Worm (Caenorhabditis elegans): ENCODE measurements around the gene Y42G9A.1.
A peak's percentile ranks its signal among the peaks of the same experiment; 100 is the strongest.

The Y42G9A.1 gene

ce11 chrIII:6179062-6179461 lies 29.3 kb downstream of the Y42G9A.1 start (continued):
- TF ChIP-seq F44E2.7 (GFP tag; IDR thresholded peaks at IDR 0.05) (no peak), dmd-8 (GFP tag; IDR thresholded peaks at IDR 0.05) (no peak), zip-2 (tag; optimal IDR thresholded peaks at IDR 0.05) (no peak)

- no peak for TF ChIP-seq snpc-1.2 (GFP tag; IDR thresholded peaks at IDR 0.05)
- TF ChIP-seq tra-1 (GFP tag; IDR thresholded peaks at IDR 0.05), result 0 out of 2 replicates have a peak, but pooled peaks have one; percentile 20
- no peak for TF ChIP-seq daf-16 (GFP tag; optimal IDR thresholded peaks at IDR 0.05)
- TF ChIP-seq daf-16 (tag; optimal IDR thresholded peaks at IDR 0.05), result peak; percentile 72
- peak; percentile 82 for TF ChIP-seq php-3 (GFP tag; IDR thresholded peaks at IDR 0.05)
- TF ChIP-seq pqm-1 (tag; optimal IDR thresholded peaks at IDR 0.05), result peak; percentile 67
- peak; percentile 78 for TF ChIP-seq hlh-11 (tag; optimal IDR thresholded peaks at IDR 0.05)
- TF ChIP-seq dmd-6 (GFP tag; IDR thresholded peaks at IDR 0.05), result peak; percentile 78
- TF ChIP-seq nhr-28 (tag; optimal IDR thresholded peaks at IDR 0.05), result peak; percentile 56
- peak; percentile 4 for TF ChIP-seq mxl-3 (GFP tag; optimal IDR thresholded peaks at IDR 0.05)
- TF ChIP-seq daf-19 (GFP tag; conservative IDR thresholded peaks at IDR 0.05), result no peak
- peak; percentile 48; the same call in 1 of the 2 replicates for TF ChIP-seq lin-1 (GFP tag; IDR thresholded peaks at IDR 0.05)
- TF ChIP-seq zip-11 (GFP tag; IDR thresholded peaks at IDR 0.05), result no peak
- peak; percentile 20 for TF ChIP-seq nhr-77 (tag; optimal IDR thresholded peaks at IDR 0.05)
- TF ChIP-seq dve-1 (tag; optimal IDR thresholded peaks at IDR 0.05; ENCODE audit: insufficient read depth), result peak; percentile 89
- TF ChIP-seq nhr-48 (tag; optimal IDR thresholded peaks at IDR 0.05), result peak; percentile 35
- peak; percentile 5 for TF ChIP-seq hlh-30 (tag; optimal IDR thresholded peaks at IDR 0.05; ENCODE audit: insufficient read depth)
- TF ChIP-seq egl-43 (GFP tag; IDR thresholded peaks at IDR 0.05), result no peak
- peak in 1 of 2 experiments; percentile 64 for TF ChIP-seq mdl-1 (tag; optimal IDR thresholded peaks at IDR 0.05)
Measured at ce11 chrIII:6180294-6180693, 30.5 kb downstream of the Y42G9A.1 start.

- no peak for TF ChIP-seq Y48G9A.11 (GFP tag; IDR thresholded peaks at IDR 0.05)
- no peak for TF ChIP-seq nhr-237 (tag; optimal IDR thresholded peaks at IDR 0.05)
- no peak for TF ChIP-seq nhr-42 (GFP tag; IDR thresholded peaks at IDR 0.05)
- TF ChIP-seq nhr-41 (GFP tag; IDR thresholded peaks at IDR 0.05), result no peak
- TF ChIP-seq zag-1 (tag; optimal IDR thresholded peaks at IDR 0.05), result no peak
- no peak for TF ChIP-seq jun-1 (tag; optimal IDR thresholded peaks at IDR 0.05)
- no peak for TF ChIP-seq lim-7 (GFP tag; IDR thresholded peaks at IDR 0.05)
- TF ChIP-seq spr-3 (GFP tag; optimal IDR thresholded peaks at IDR 0.05), result no peak
- no peak for TF ChIP-seq lir-3 (tag; optimal IDR thresholded peaks at IDR 0.05)
- TF ChIP-seq gei-8 (GFP tag; optimal IDR thresholded peaks at IDR 0.05), result no peak
- no peak for TF ChIP-seq spr-1 (tag; optimal IDR thresholded peaks at IDR 0.05)
Measured at ce11 chrIII:6183118-6183517, 33.4 kb downstream of the Y42G9A.1 start, which contains the start of gene nas-28. Gene nas-28, minus strand, starts transcription at chrIII:6183218.

ce11 chrIII:6190810-6191209 lies 41.0 kb downstream of the Y42G9A.1 start, which contains the start of gene C23G10.5:
Gene C23G10.5, plus strand, starts transcription at chrIII:6191110.
- TF ChIP-seq aha-1 (tag) (no peak), arid-1 (GFP tag; conservative IDR thresholded peaks at IDR 0.05) (no peak)

- TF ChIP-seq aha-1 (tag) (no peak), nhr-102 (tag; optimal IDR thresholded peaks at IDR 0.05) (no peak), daf-19 (GFP tag; conservative IDR thresholded peaks at IDR 0.05) (no peak), hlh-30 (tag; optimal IDR thresholded peaks at IDR 0.05; ENCODE audit: insufficient read depth) (no peak), dve-1 (tag; optimal IDR thresholded peaks at IDR 0.05; ENCODE audit: insufficient read depth) (no peak), snpc-4 (tag; optimal IDR thresholded peaks at IDR 0.05) (no peak), set-16 (GFP tag; IDR thresholded peaks at IDR 0.05) (no peak), mxl-3 (GFP tag; optimal IDR thresholded peaks at IDR 0.05) (no peak), ctbp-1 (GFP tag; IDR thresholded peaks at IDR 0.05) (no peak), ceh-28 (tag; optimal IDR thresholded peaks at IDR 0.05) (no peak), Y105C5A.15 (GFP tag; IDR thresholded peaks at IDR 0.05) (no peak), ZK546.5 (tag; optimal IDR thresholded peaks at IDR 0.05) (no peak), ztf-7 (tag; optimal IDR thresholded peaks at IDR 0.05) (no peak)
Measured at ce11 chrIII:6194480-6194879, 44.7 kb downstream of the Y42G9A.1 start, which contains the start of gene ugt-66. Gene ugt-66, minus strand, starts transcription at chrIII:6194580.

All from whole organism, L4 larva.